Worm (Caenorhabditis elegans): Measurements from ENCODE around the gene unc-83.

DNA sequence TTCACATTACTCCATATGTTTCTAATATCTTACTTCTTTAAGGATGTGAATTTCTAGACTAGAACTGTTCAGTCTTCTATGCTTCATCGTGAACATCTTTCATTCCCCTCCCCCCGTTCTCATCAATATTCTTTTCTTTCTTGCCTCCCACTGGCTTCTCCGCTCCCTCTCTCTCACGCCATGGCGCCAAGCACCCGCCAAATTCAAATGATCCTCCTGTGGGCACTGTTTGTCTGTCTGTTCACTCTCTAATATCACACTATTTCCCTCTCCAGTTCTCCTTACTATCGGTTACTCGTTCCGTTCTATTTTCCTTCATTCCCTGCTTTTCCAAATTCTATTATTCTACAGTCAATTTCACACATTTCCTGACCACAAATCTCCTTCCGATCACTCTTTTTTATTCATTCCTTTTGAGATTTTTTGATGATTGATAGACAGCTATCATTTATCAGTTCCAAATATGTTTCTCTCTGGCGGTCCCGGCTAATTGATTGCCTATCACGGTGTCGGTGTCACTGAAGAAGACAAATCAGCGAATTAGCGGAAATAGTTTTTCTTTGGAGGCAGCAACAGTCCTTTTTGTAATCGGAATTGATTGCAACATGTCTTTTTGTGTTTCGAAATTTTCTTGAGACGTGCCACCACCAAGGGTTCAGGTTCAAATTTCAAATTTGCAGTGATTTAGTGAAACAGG lies 6.4 kb upstream of the unc-83 start:
- TF ChIP-seq W03F9.2 (tag; optimal IDR thresholded peaks at IDR 0.05) (no peak), him-1 (tag; optimal IDR thresholded peaks at IDR 0.05) (no peak)
